Fruit fly (Drosophila melanogaster) whole organism: ENCODE results near the gene CG5326.

Source experiments
- CG8478 ChIP-seq: fragments of >200 bp; optimal IDR thresholded peaks from 2 replicates; lab custom pipeline; 2018; ENCODE audit warnings: inconsistent platforms
- pan ChIP-seq: fragments of >200 bp; optimal IDR thresholded peaks from 2 replicates; lab custom pipeline; 2017
- psq ChIP-seq: fragments of >200 bp; optimal IDR thresholded peaks from 2 replicates; lab custom pipeline; 2017
- usp ChIP-seq: fragments of >200 bp; optimal IDR thresholded peaks from 2 replicates; lab custom pipeline; 2017; ENCODE audit warnings: missing biosample characterization, missing genetic modification characterization, mixed read lengths

dm6 chr3R:22536504-22537423 is 3.0 kb downstream of the CG5326 start:
- no peak for TF ChIP-seq usp (GFP tag; lab: Kevin White, UChicago)
- TF ChIP-seq CG8478 (lab: Kevin White, UChicago): no peak
- no peak for TF ChIP-seq psq (lab: Kevin White, UChicago)
- TF ChIP-seq pan (lab: Kevin White, UChicago): no peak
